Worm (Caenorhabditis elegans) whole organism, mixed stage, embryonic: ENCODE data around the gene F22E5.7.
"Not testable (repeated sequence)": the region's sequence is repeated elsewhere in the genome, so short reads cannot be mapped to it uniquely, and the experiment has no call there.

ENCODE experiments used
- M03D4.4 ChIP-seq: sonication (generic microtip); optimal IDR thresholded peaks from 2 replicates; lab custom pipeline; 2017; ENCODE audit warnings: mild to moderate bottlenecking, missing genetic modification characterization, missing compliant biosample characterization
- bed-3 ChIP-seq: fragments of 200-800 bp; sonication (Bioruptor generic); optimal IDR thresholded peaks from 3 replicates; lab custom pipeline; 2018; ENCODE audit warnings: mild to moderate bottlenecking, missing genetic modification characterization, moderate library complexity, missing compliant biosample characterization
- ceh-39 ChIP-seq: fragments of 150-350 bp; optimal IDR thresholded peaks from 2 replicates; lab custom pipeline; 2014; ENCODE audit warnings: missing biosample characterization, missing genetic modification characterization
- ceh-43 ChIP-seq: fragments of 200-800 bp; sonication (Bioruptor generic); optimal IDR thresholded peaks from 2 replicates; lab custom pipeline; 2018; ENCODE audit warnings: mild to moderate bottlenecking, missing genetic modification characterization, moderate library complexity, missing compliant biosample characterization
- ceh-83 ChIP-seq: fragments of 200-800 bp; sonication (Bioruptor generic); optimal IDR thresholded peaks from 2 replicates; lab custom pipeline; 2018; ENCODE audit warnings: mild to moderate bottlenecking, missing genetic modification characterization, missing compliant biosample characterization
- ces-1 ChIP-seq: fragments of 150-350 bp; optimal IDR thresholded peaks from 2 replicates; lab custom pipeline; 2014; ENCODE audit warnings: missing biosample characterization, missing genetic modification reagents, missing genetic modification characterization
- cnd-1 ChIP-seq: fragments of 200-800 bp; sonication (Bioruptor generic); optimal IDR thresholded peaks from 2 replicates; lab custom pipeline; 2018; ENCODE audit warnings: mild to moderate bottlenecking, missing genetic modification characterization, missing compliant biosample characterization
- drap-1 ChIP-seq: fragments of 200-800 bp; sonication (Bioruptor generic); optimal IDR thresholded peaks from 3 replicates; lab custom pipeline; 2018; ENCODE audit warnings: mild to moderate bottlenecking, missing genetic modification characterization, missing compliant biosample characterization
- elt-1 ChIP-seq: sonication (generic microtip); optimal IDR thresholded peaks from 2 replicates; lab custom pipeline; 2017; ENCODE audit warnings: missing genetic modification characterization, mild to moderate bottlenecking, missing compliant biosample characterization, antibody characterized with exemption, moderate library complexity, borderline replicate concordance; ENCODE audit not compliant: insufficient read depth
- elt-3 ChIP-seq: fragments of 150-350 bp; optimal IDR thresholded peaks from 2 replicates; lab custom pipeline; 2014; ENCODE audit warnings: missing biosample characterization, missing genetic modification characterization
- ham-2 ChIP-seq: fragments of 200-800 bp; sonication (Bioruptor generic); optimal IDR thresholded peaks from 2 replicates; lab custom pipeline; 2018; ENCODE audit warnings: mild to moderate bottlenecking, missing genetic modification characterization, missing compliant biosample characterization
- hlh-1 ChIP-seq: fragments of 150-350 bp; optimal IDR thresholded peaks from 2 replicates; lab custom pipeline; 2014; ENCODE audit warnings: missing biosample characterization, missing genetic modification reagents, missing genetic modification characterization
- lin-13 ChIP-seq: fragments of 150-350 bp; optimal IDR thresholded peaks from 2 replicates; lab custom pipeline; 2014; ENCODE audit warnings: missing biosample characterization, missing genetic modification characterization
- lin-32 ChIP-seq: fragments of 200-800 bp; sonication (Bioruptor generic); optimal IDR thresholded peaks from 2 replicates; lab custom pipeline; 2018; ENCODE audit warnings: mild to moderate bottlenecking, missing genetic modification characterization, missing compliant biosample characterization
- lsy-2 ChIP-seq: fragments of 150-350 bp; optimal IDR thresholded peaks from 2 replicates; lab custom pipeline; 2014; ENCODE audit warnings: missing biosample characterization, missing genetic modification characterization
- mab-5 ChIP-seq: fragments of 150-350 bp; optimal IDR thresholded peaks from 2 replicates; lab custom pipeline; 2014; ENCODE audit warnings: missing biosample characterization, missing genetic modification characterization
- mls-2 ChIP-seq: sonication (generic microtip); optimal IDR thresholded peaks from 2 replicates; lab custom pipeline; 2016; ENCODE audit warnings: mild to moderate bottlenecking, missing genetic modification characterization, moderate library complexity, missing compliant biosample characterization
- nhr-12 ChIP-seq: fragments of 150-350 bp; optimal IDR thresholded peaks from 2 replicates; lab custom pipeline; 2014; ENCODE audit warnings: missing biosample characterization, missing genetic modification characterization
- nhr-2 ChIP-seq: fragments of 150-350 bp; optimal IDR thresholded peaks from 2 replicates; lab custom pipeline; 2014; ENCODE audit warnings: missing biosample characterization, missing genetic modification characterization
- nhr-237 ChIP-seq: fragments of 150-350 bp; optimal IDR thresholded peaks from 2 replicates; lab custom pipeline; 2014; ENCODE audit warnings: missing biosample characterization, missing genetic modification characterization
- nhr-28 ChIP-seq: fragments of 150-350 bp; optimal IDR thresholded peaks from 2 replicates; lab custom pipeline; 2014; ENCODE audit warnings: missing biosample characterization, missing genetic modification characterization
- nhr-76 ChIP-seq: sonication (generic microtip); optimal IDR thresholded peaks from 2 replicates; lab custom pipeline; 2017; ENCODE audit warnings: missing biosample characterization, missing genetic modification characterization
- sem-2 ChIP-seq: fragments of 200-800 bp; sonication (Bioruptor generic); optimal IDR thresholded peaks from 2 replicates; lab custom pipeline; 2018; ENCODE audit warnings: mild to moderate bottlenecking, missing genetic modification characterization, missing compliant biosample characterization
- snpc-4 ChIP-seq: fragments of 150-350 bp; optimal IDR thresholded peaks from 2 replicates; lab custom pipeline; 2014; ENCODE audit warnings: missing biosample characterization, missing genetic modification characterization
- tbx-8 ChIP-seq: fragments of 200-800 bp; sonication (Bioruptor generic); optimal IDR thresholded peaks from 2 replicates; lab custom pipeline; 2018; ENCODE audit warnings: mild to moderate bottlenecking, missing genetic modification characterization, moderate library complexity, missing compliant biosample characterization
- unc-62 ChIP-seq: fragments of 150-350 bp; optimal IDR thresholded peaks from 2 replicates; lab custom pipeline; 2014; ENCODE audit warnings: missing biosample characterization, missing genetic modification reagents, missing genetic modification characterization
- zip-8 ChIP-seq: fragments of 150-350 bp; optimal IDR thresholded peaks from 2 replicates; lab custom pipeline; 2014; ENCODE audit warnings: missing biosample characterization, missing genetic modification characterization
- ztf-11 ChIP-seq: fragments of 150-350 bp; optimal IDR thresholded peaks from 2 replicates; lab custom pipeline; 2014; ENCODE audit warnings: missing biosample characterization, missing genetic modification characterization

The F22E5.7 gene

ce11 chrII:2672320-2672719, 30.4 kb downstream of the F22E5.7 start, which contains the start of gene sri-57:
Gene sri-57, minus strand, starts transcription at chrII:2672420.
- TF ChIP-seq sem-2; nhr-2 (tag; lab: Kevin White, UChicago); ham-2 (GFP tag; lab: Kevin White, UChicago): not testable (repeated sequence)

- TF ChIP-seq lin-32 (GFP tag; lab: Kevin White, UChicago); unc-62 (GFP tag; lab: Kevin White, UChicago); lsy-2 (tag; lab: Kevin White, UChicago): not testable (repeated sequence)
Observed at ce11 chrII:2673534-2673933, 31.7 kb downstream of the F22E5.7 start, which contains the start of the genes F22E5.20 and F22E5.1. Gene F22E5.20, minus strand, starts transcription at chrII:2673634. Gene F22E5.1, plus strand, starts transcription at chrII:2673775.

ce11 chrII:2677534-2678168, 35.8 kb downstream of the F22E5.7 start, which contains the start of gene F22E5.17:
Gene F22E5.17, plus strand, starts transcription at chrII:2678041.
- TF ChIP-seq bed-3 = no peak
- TF ChIP-seq M03D4.4 (tag; lab: Kevin White, UChicago) = no peak
- TF ChIP-seq tbx-8 = no peak

ce11 chrII:2681118-2681517, 39.2 kb downstream of the F22E5.7 start, which contains the start of gene F34D6.1:
Gene F34D6.1, minus strand, starts transcription at chrII:2681218.
- no peak for TF ChIP-seq lin-13
- no peak for TF ChIP-seq sem-2
- TF ChIP-seq bed-3 = no peak
- no peak for TF ChIP-seq nhr-76
- no peak for TF ChIP-seq unc-62 (GFP tag; lab: Kevin White, UChicago)
- no peak for TF ChIP-seq ztf-11
- no peak for TF ChIP-seq ceh-39
- no peak for TF ChIP-seq elt-1
- TF ChIP-seq zip-8 (tag; lab: Kevin White, UChicago) = no peak
- TF ChIP-seq cnd-1 (tag; lab: Kevin White, UChicago) = no peak

- TF ChIP-seq cnd-1 (tag; lab: Kevin White, UChicago) (no peak), ceh-83 (GFP tag; lab: Kevin White, UChicago) (no peak), snpc-4 (no peak)
Observed at ce11 chrII:2684208-2684607, 42.3 kb downstream of the F22E5.7 start, which contains the start of gene ceh-87. Gene ceh-87, minus strand, starts transcription at chrII:2684308.

- TF ChIP-seq M03D4.4 (tag; lab: Kevin White, UChicago) (no peak), snpc-4 (no peak), mab-5 (tag; lab: Kevin White, UChicago) (no peak), drap-1 (GFP tag; lab: Kevin White, UChicago) (no peak), nhr-28 (tag; lab: Kevin White, UChicago) (no peak), elt-1 (no peak), ceh-39 (no peak), mls-2 (no peak), lin-32 (GFP tag; lab: Kevin White, UChicago) (no peak), hlh-1 (no peak), zip-8 (tag; lab: Kevin White, UChicago) (no peak), ztf-11 (no peak), unc-62 (GFP tag; lab: Kevin White, UChicago) (no peak), nhr-2 (tag; lab: Kevin White, UChicago) (no peak), nhr-12 (tag; lab: Kevin White, UChicago) (no peak), ces-1 (no peak), elt-3 (tag; lab: Kevin White, UChicago) (no peak), nhr-237 (tag; lab: Kevin White, UChicago) (no peak), ceh-43 (GFP tag; lab: Kevin White, UChicago) (no peak)
Observed at ce11 chrII:2684783-2685182, 42.9 kb downstream of the F22E5.7 start.
